Worm (Caenorhabditis elegans) whole organism, L4/young adult: ENCODE measurements around the gene F57A8.6.

Experiments used
- dao-5 ChIP-seq: sonication (generic microtip); optimal IDR thresholded peaks from 2 replicates; lab custom pipeline; 2016; ENCODE audit warnings: missing genotype, missing genetic modification characterization, moderate library complexity, missing compliant biosample characterization
- him-1 ChIP-seq: sonication (generic microtip); optimal IDR thresholded peaks from 2 replicates; lab custom pipeline; 2016; ENCODE audit warnings: missing genotype, missing genetic modification reagents, missing genetic modification characterization, missing compliant biosample characterization

DNA sequence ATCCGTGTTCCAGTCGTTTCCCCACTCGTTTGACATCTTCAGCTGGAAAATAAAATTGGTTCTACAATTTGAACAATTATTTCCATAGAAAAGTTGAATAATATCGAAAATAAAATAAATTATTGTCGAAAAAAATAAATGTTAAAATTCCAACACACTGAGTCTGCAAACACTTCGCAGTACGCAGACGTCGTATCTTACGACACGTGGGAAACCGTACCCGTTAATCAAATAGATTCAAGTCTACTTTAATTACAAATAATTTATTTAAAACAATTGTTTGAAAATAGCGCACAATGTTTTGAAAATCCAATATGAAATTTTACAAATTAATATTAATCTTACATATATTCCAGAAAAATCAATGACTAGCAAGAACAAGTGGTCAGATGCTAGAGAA lies 18.8 kb downstream of the F57A8.6 start, which contains the start of gene yif-1:
- no peak for TF ChIP-seq him-1 (tag; lab: Kevin White, UChicago)
- TF ChIP-seq dao-5, result no peak
